Worm (Caenorhabditis elegans) whole organism, L4/young adult: ENCODE data around the gene pho-14.

ENCODE experiments used
- dao-5 ChIP-seq: sonication (generic microtip); optimal IDR thresholded peaks from 2 replicates; lab custom pipeline; 2016; ENCODE audit warnings: missing genotype, missing genetic modification characterization, moderate library complexity, missing compliant biosample characterization
- him-1 ChIP-seq: sonication (generic microtip); optimal IDR thresholded peaks from 2 replicates; lab custom pipeline; 2016; ENCODE audit warnings: missing genotype, missing genetic modification reagents, missing genetic modification characterization, missing compliant biosample characterization

DNA sequence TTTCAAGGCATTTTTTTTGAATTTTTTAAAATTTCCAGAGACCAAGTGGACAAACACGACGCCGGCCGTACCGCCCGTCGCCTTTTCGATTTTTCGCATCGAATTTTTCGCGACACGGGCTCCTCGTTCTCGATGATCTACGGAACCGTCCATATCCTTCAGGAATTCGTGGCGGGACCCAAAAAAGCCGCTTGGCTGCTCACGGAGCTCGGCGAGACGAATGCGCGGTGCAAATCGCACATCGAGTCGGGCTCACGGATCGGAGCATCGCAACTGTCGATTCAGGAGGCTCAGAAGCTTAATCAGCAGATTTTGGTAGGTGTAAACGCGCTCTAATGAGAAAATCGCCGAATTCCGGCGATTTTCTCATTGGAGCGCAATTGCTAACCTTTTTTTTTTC, 31.2 kb upstream of the pho-14 start:
- TF ChIP-seq him-1 = no peak
- no peak for TF ChIP-seq dao-5
